Worm (Caenorhabditis elegans): ENCODE results near the gene mrg-1.

ce11 chrIII:12838913-12839366 lies 35.5 kb downstream of the mrg-1 start, which contains the start of gene Y37D8A.4:
- no peak for TF ChIP-seq skn-1 (tag; optimal IDR thresholded peaks at IDR 0.05)
- no peak for TF ChIP-seq ceh-82 (tag; optimal IDR thresholded peaks at IDR 0.05)
